Fruit fly (Drosophila melanogaster): ENCODE results near the gene SmydA-9.

dm6 chrX:9192429-9192828 is 18.3 kb downstream of the SmydA-9 start, which contains the start of gene CG12056:
- TF ChIP-seq CG14655 (GFP tag; optimal IDR thresholded peaks at IDR 0.05): no peak
- TF ChIP-seq Snoo (tag; optimal IDR thresholded peaks at IDR 0.05): no peak
- no peak for TF ChIP-seq CG15710 (tag; optimal IDR thresholded peaks at IDR 0.05)
- TF ChIP-seq Pif1B (GFP tag; optimal IDR thresholded peaks at IDR 0.05): no peak
- TF ChIP-seq CG34367 (tag; optimal IDR thresholded peaks at IDR 0.05): no peak
- TF ChIP-seq EcR (GFP tag; optimal IDR thresholded peaks at IDR 0.05): no peak

All from whole organism, pupa.